Fruit fly (Drosophila melanogaster) whole organism, embryonic: ENCODE data around the gene Ilp4.

ENCODE experiments used
- CG10543 ChIP-seq: fragments of 200-800 bp; sonication (Bioruptor generic); optimal IDR thresholded peaks from 3 replicates; lab custom pipeline; 2017; ENCODE audit warnings: missing biosample characterization, mild to moderate bottlenecking, missing genetic modification characterization, moderate library complexity
- CG11504 ChIP-seq: fragments of 200-800 bp; sonication (Bioruptor generic); optimal IDR thresholded peaks from 3 replicates; lab custom pipeline; 2019; ENCODE audit warnings: missing biosample characterization, mild to moderate bottlenecking, missing genetic modification characterization, moderate library complexity
- CG13287 ChIP-seq: fragments of 200-800 bp; sonication (Bioruptor generic); IDR thresholded peaks from 2 replicates; pipeline ENCODE4 v1.3.6; 2022; ENCODE audit warnings: missing biosample characterization, missing genetic modification characterization; ENCODE audit not compliant: partially characterized antibody
- CG18599 ChIP-seq: fragments of 200-800 bp; sonication (Bioruptor generic); optimal IDR thresholded peaks from 3 replicates; lab custom pipeline; 2017; ENCODE audit warnings: missing biosample characterization, missing genetic modification characterization, mild to moderate bottlenecking, moderate library complexity, missing genetic modification reagents
- CG30431 ChIP-seq: fragments of 200-800 bp; sonication (Bioruptor generic); optimal IDR thresholded peaks from 2 replicates; lab custom pipeline; 2017; ENCODE audit warnings: missing biosample characterization, missing genetic modification characterization
- CG31365 ChIP-seq: fragments of 200-800 bp; sonication (Bioruptor generic); optimal IDR thresholded peaks from 2 replicates; lab custom pipeline; 2018; ENCODE audit warnings: missing biosample characterization, mild to moderate bottlenecking, missing genetic modification characterization
- CG3726 ChIP-seq: fragments of 200-800 bp; sonication (Bioruptor generic); IDR thresholded peaks from 3 replicates; pipeline ENCODE4, ENCODE4 v1.3.6; 2022; ENCODE audit warnings: missing biosample characterization, missing genetic modification characterization
- CG3838 ChIP-seq: fragments of 200-800 bp; sonication (Bioruptor generic); optimal IDR thresholded peaks from 3 replicates; lab custom pipeline; 2016; ENCODE audit warnings: missing biosample characterization, missing genetic modification characterization
- CG6791 ChIP-seq: fragments of 200-800 bp; sonication (Bioruptor generic); IDR thresholded peaks from 3 replicates; pipeline ENCODE4 v1.3.6; 2022; ENCODE audit warnings: missing biosample characterization, missing genetic modification characterization; ENCODE audit not compliant: partially characterized antibody
- CG6813 ChIP-seq: fragments of 200-800 bp; sonication (Bioruptor generic); optimal IDR thresholded peaks from 2 replicates; lab custom pipeline; 2017; ENCODE audit warnings: missing biosample characterization, missing genetic modification characterization, mild to moderate bottlenecking, moderate library complexity, missing genetic modification reagents
- CG7357 ChIP-seq: fragments of 200-800 bp; sonication (Bioruptor generic); IDR thresholded peaks from 3 replicates; pipeline ENCODE4 v1.3.6; 2022; ENCODE audit warnings: missing biosample characterization, missing genetic modification characterization
- CG8478 ChIP-seq: fragments of >200 bp; optimal IDR thresholded peaks from 2 replicates; lab custom pipeline; 2018
- CG9437 ChIP-seq: fragments of 200-800 bp; sonication (Bioruptor generic); optimal IDR thresholded peaks from 2 replicates; lab custom pipeline; 2018; ENCODE audit warnings: missing biosample characterization, mild to moderate bottlenecking, missing genetic modification characterization
- CTCF ChIP-seq: fragments of 200-800 bp; sonication (Bioruptor generic); optimal IDR thresholded peaks from 2 replicates; lab custom pipeline; 2017; ENCODE audit warnings: missing biosample characterization, mild to moderate bottlenecking, missing genetic modification characterization, moderate library complexity
- CoRest ChIP-seq: fragments of 200-800 bp; sonication (Bioruptor generic); optimal IDR thresholded peaks from 3 replicates; lab custom pipeline; 2018; ENCODE audit warnings: missing biosample characterization, mild to moderate bottlenecking, missing genetic modification characterization, moderate library complexity
- Deaf1 ChIP-seq: fragments of 200-800 bp; optimal IDR thresholded peaks from 3 replicates; lab custom pipeline; 2019; ENCODE audit warnings: missing biosample characterization, mild to moderate bottlenecking, missing genetic modification characterization, moderate library complexity
- Dfd ChIP-seq, 2 experiments: fragments of >200 bp; optimal IDR thresholded peaks; 2 replicates each; lab custom pipeline; 2017; ENCODE audit warnings: missing biosample characterization in 2 of 2, missing genetic modification characterization in 2 of 2
- Dp ChIP-seq: fragments of 200-800 bp; sonication (Bioruptor generic); optimal IDR thresholded peaks from 2 replicates; lab custom pipeline; 2018; ENCODE audit warnings: missing biosample characterization, mild to moderate bottlenecking, missing genetic modification characterization, moderate library complexity
- E2f2 ChIP-seq: fragments of 200-800 bp; sonication (Bioruptor generic); IDR thresholded peaks from 2 replicates; pipeline ENCODE4 v1.3.6; 2022; ENCODE audit warnings: missing biosample characterization, missing genetic modification characterization
- GATAe ChIP-seq: fragments of 200-800 bp; sonication (Bioruptor generic); conservative IDR thresholded peaks from 2 replicates; pipeline ENCODE4 v1.3.6; 2022; ENCODE audit warnings: missing biosample characterization, missing genetic modification characterization
- HLHmδ ChIP-seq: fragments of 200-800 bp; sonication (Bioruptor generic); optimal IDR thresholded peaks from 2 replicates; lab custom pipeline; 2018; ENCODE audit warnings: missing biosample characterization, mild to moderate bottlenecking, missing genetic modification characterization, moderate library complexity
- NK7.1 ChIP-seq: fragments of 200-800 bp; sonication (Bioruptor generic); optimal IDR thresholded peaks from 3 replicates; lab custom pipeline; 2016; ENCODE audit warnings: missing biosample characterization, missing genetic modification characterization
- Opbp ChIP-seq: fragments of 200-800 bp; sonication (Bioruptor generic); IDR thresholded peaks from 3 replicates; pipeline ENCODE4 v1.3.6; 2022; ENCODE audit warnings: missing biosample characterization, missing genetic modification characterization; ENCODE audit not compliant: partially characterized antibody
- Pdp1 ChIP-seq, 2 experiments: fragments of 200-800 bp; sonication (Bioruptor generic); optimal IDR thresholded peaks; 3 replicates each; lab custom pipeline; 2016; ENCODE audit warnings: missing biosample characterization in 2 of 2, missing genetic modification characterization in 2 of 2, mild to moderate bottlenecking in 1 of 2, moderate library complexity in 1 of 2
- Rfx ChIP-seq: fragments of 200-800 bp; sonication (Bioruptor generic); IDR thresholded peaks from 2 replicates; pipeline ENCODE4 v1.3.6; 2022; ENCODE audit warnings: missing biosample characterization, missing genetic modification characterization
- Stat92E ChIP-seq, 3 experiments: fragments of >200 bp in 2 of 3; fragments of 200-800 bp in 1 of 3; sonication (Bioruptor generic) in 1 of 3; optimal IDR thresholded peaks; 2 replicates each; lab custom pipeline; 2017 to 2019; ENCODE audit warnings: missing biosample characterization in 3 of 3, missing genetic modification characterization in 3 of 3, mild to moderate bottlenecking in 1 of 3, moderate library complexity in 1 of 3
- Tbp ChIP-seq: fragments of >200 bp; optimal IDR thresholded peaks from 2 replicates; lab custom pipeline; 2018; ENCODE audit warnings: missing biosample characterization, missing genetic modification characterization
- bowl ChIP-seq: fragments of 200-800 bp; sonication (Bioruptor generic); IDR thresholded peaks from 2 replicates; pipeline ENCODE4 v1.3.6; 2022; ENCODE audit warnings: missing biosample characterization, missing genetic modification characterization
- cad ChIP-seq: fragments of >200 bp; optimal IDR thresholded peaks from 2 replicates; lab custom pipeline; 2017; ENCODE audit warnings: missing biosample characterization, missing genetic modification characterization
- chinmo ChIP-seq: fragments of 200-800 bp; sonication (Bioruptor generic); IDR thresholded peaks from 4 replicates; pipeline ENCODE4 v1.3.6; 2022; ENCODE audit warnings: missing biosample characterization, missing genetic modification characterization; ENCODE audit not compliant: partially characterized antibody
- ci ChIP-seq: fragments of 200-800 bp; sonication (Bioruptor generic); IDR thresholded peaks from 3 replicates; pipeline ENCODE4 v1.3.6; 2022; ENCODE audit warnings: missing biosample characterization, missing genetic modification characterization
- dimm ChIP-seq: fragments of 200-800 bp; sonication (Bioruptor generic); IDR thresholded peaks from 2 replicates; pipeline ENCODE4 v1.3.6; 2022; ENCODE audit warnings: missing biosample characterization, missing genetic modification characterization
- ftz-f1 ChIP-seq: fragments of 200-800 bp; sonication (Bioruptor generic); optimal IDR thresholded peaks from 2 replicates; lab custom pipeline; 2016; ENCODE audit warnings: missing biosample characterization, missing genetic modification characterization
- gt ChIP-seq: fragments of 200-800 bp; sonication (Bioruptor generic); IDR thresholded peaks from 2 replicates; pipeline ENCODE4 v1.3.6; 2022; ENCODE audit warnings: missing biosample characterization, missing genetic modification characterization
- sisA ChIP-seq: fragments of 200-800 bp; sonication (Bioruptor generic); IDR thresholded peaks from 2 replicates; pipeline ENCODE4 v1.3.6; 2022; ENCODE audit warnings: missing biosample characterization, missing genetic modification characterization
- sr ChIP-seq: fragments of 200-800 bp; sonication (Bioruptor generic); IDR thresholded peaks from 3 replicates; pipeline ENCODE4 v1.3.6; 2022; ENCODE audit warnings: missing biosample characterization, missing genetic modification characterization
- stwl ChIP-seq: fragments of 200-800 bp; sonication (Bioruptor generic); optimal IDR thresholded peaks from 3 replicates; lab custom pipeline; 2018; ENCODE audit warnings: missing biosample characterization, mild to moderate bottlenecking, missing genetic modification characterization, moderate library complexity
- tna ChIP-seq: fragments of 200-800 bp; sonication (Bioruptor generic); IDR thresholded peaks from 2 replicates; pipeline ENCODE4 v1.3.6; 2022; ENCODE audit warnings: missing biosample characterization, missing genetic modification characterization; ENCODE audit not compliant: partially characterized antibody
- toy ChIP-seq: fragments of 200-800 bp; sonication (Bioruptor generic); IDR thresholded peaks from 2 replicates; pipeline ENCODE4 v1.3.6; 2022; ENCODE audit warnings: missing biosample characterization, missing genetic modification characterization
- vfl ChIP-seq: fragments of 200-800 bp; sonication (Bioruptor generic); optimal IDR thresholded peaks from 2 replicates; lab custom pipeline; 2016; ENCODE audit warnings: missing biosample characterization, missing genetic modification characterization
- zfh1 ChIP-seq: fragments of 200-800 bp; sonication (Bioruptor generic); IDR thresholded peaks from 3 replicates; pipeline ENCODE4 v1.3.6; 2022; ENCODE audit warnings: missing biosample characterization, missing genetic modification characterization

The Ilp4 gene

DNA sequence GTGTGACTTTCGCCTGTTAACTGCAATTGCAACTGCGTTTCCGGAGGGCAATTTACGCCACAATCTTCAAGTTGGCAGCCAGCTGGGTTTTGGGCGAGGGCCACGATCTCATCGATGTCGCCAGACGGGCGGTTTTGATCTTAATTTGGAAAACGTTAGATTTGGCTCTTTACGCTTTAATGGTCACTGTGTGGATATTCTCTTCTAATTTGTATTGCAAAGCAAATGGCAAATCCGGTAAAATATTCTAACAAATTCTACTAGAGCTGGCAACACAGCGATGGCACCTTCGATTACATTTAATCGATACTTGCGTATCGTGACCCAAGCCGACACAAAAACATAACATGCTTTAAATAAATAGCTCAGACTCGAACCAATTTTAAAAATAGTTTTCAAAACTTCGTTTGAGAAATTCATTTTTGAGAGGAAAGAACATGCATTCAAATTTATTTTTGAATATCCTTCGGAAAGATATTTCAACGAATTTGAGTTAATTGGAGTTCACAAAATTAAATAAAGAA lies 32.5 kb upstream of the Ilp4 start, which contains the start of gene I-2 (continued):
- peak; percentile 34 for TF ChIP-seq CoRest (tag; lab: Kevin White, UChicago)
- peak; percentile 45 for TF ChIP-seq ftz-f1
- TF ChIP-seq CG13287 (GFP tag; lab: Robert Waterston, UW) = peak; percentile 93
- TF ChIP-seq CG9437 (GFP tag; lab: Kevin White, UChicago) = peak; percentile 26
- TF ChIP-seq zfh1 (GFP tag; lab: Robert Waterston, UW) = no peak

DNA sequence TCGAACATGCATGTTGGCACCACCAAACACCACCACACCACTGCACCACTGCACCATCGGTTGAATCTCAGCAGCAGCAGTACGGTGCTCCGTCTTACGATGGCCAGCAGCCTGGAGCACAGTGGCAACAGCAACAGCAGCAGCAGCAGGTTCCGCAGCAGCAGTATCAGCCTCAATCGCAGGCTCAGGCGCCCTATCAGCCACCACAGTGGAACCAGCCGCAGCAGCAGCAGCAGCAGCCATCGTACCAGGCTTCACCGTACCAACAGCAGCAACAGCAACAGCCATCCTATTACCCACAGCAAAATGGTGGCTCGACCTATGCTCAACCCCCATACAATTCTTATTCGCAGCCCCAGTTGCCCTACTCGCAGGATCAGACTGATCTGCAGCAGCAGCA lies 28.1 kb upstream of the Ilp4 start:
- TF ChIP-seq Rfx (GFP tag; lab: Robert Waterston, UW) (no peak), CG3838 (GFP tag; lab: Kevin White, UChicago) (no peak), CG3726 (GFP tag; lab: Robert Waterston, UW) (no peak), vfl (GFP tag; lab: Kevin White, UChicago) (no peak), sisA (GFP tag; lab: Robert Waterston, UW) (no peak), CG18599 (no peak), CG8478 (lab: Kevin White, UChicago) (peak; percentile 57), ci (GFP tag; lab: Robert Waterston, UW) (0 out of 3 replicates have a peak, but pooled peaks have one; percentile 9)

DNA sequence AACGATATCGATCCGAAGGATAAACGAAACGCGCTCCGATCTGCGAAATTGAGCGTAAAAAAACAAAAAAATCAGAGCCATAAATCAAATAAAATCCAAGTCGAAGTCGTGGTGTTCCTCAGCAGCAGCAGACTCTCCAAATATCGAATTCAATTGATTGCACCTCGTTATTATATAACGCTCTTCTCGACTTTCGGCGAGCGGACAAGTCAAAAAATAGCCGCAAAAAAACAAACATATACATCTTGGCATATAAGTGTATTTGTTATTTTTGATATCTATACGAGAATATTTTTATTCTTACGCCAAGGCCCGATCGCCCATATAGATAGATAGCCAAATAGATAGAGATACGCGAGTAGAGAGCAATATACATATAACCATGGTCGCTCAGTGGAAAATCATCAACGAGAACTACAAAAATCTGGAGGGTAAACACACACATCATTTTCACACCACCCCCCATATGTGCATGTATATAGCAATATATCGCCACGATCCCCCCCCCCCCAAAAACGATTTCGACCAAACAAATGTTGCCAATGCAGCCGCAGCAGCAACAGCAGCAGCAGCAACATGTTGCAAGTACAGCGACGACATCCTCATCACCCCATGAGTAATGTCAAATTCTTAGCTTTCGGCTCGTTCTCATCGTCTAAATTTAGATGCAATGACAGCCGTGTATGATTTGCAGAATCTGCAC lies 25.7 kb upstream of the Ilp4 start:
- TF ChIP-seq gt (GFP tag; lab: Robert Waterston, UW) (no peak), CG10543 (GFP tag; lab: Kevin White, UChicago) (no peak), cad (GFP tag; lab: Kevin White, UChicago) (no peak), GATAe (no peak), NK7.1 (GFP tag; lab: Kevin White, UChicago) (no peak), toy (no peak), Pdp1 (GFP tag; optimal IDR thresholded peaks at IDR 0.05; lab: Kevin White, UChicago) (peak in 1 of 2 experiments; percentile 90), bowl (GFP tag; lab: Robert Waterston, UW) (no peak), Stat92E (GFP tag; optimal IDR thresholded peaks at IDR 0.05; lab: Kevin White, UChicago) (no peak), CG30431 (GFP tag; lab: Kevin White, UChicago) (no peak), CG11504 (tag; lab: Kevin White, UChicago) (peak; percentile 92), CG8478 (lab: Kevin White, UChicago) (no peak), dimm (no peak), tna (GFP tag; lab: Robert Waterston, UW) (no peak), Tbp (GFP tag; lab: Kevin White, UChicago) (no peak), CG6813 (GFP tag; lab: Kevin White, UChicago) (no peak), CG9437 (GFP tag; lab: Kevin White, UChicago) (no peak)

DNA sequence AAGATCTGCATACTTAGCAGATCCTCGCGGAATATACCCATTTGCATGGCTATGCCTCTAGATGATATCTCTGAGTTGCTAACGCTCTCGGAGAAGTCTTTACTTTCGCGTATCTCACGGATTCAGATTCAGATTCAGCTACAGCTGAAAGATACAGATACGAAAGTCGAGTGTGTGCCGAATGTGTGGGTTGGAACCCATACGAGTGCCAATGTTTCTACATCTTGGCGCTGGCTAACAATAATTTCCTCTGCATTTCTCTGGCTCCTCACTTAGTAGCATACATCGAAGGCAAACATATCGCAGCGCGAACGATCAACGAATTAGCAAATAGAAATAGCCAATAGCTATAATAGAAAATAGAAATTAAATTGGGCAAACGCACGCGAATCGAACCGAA lies 25.1 kb upstream of the Ilp4 start:
- TF ChIP-seq HLHmδ (GFP tag; lab: Kevin White, UChicago) (no peak), chinmo (GFP tag; lab: Robert Waterston, UW) (0 out of 4 replicates have a peak, but pooled peaks have one; percentile 53), sr (peak; percentile 82)

DNA sequence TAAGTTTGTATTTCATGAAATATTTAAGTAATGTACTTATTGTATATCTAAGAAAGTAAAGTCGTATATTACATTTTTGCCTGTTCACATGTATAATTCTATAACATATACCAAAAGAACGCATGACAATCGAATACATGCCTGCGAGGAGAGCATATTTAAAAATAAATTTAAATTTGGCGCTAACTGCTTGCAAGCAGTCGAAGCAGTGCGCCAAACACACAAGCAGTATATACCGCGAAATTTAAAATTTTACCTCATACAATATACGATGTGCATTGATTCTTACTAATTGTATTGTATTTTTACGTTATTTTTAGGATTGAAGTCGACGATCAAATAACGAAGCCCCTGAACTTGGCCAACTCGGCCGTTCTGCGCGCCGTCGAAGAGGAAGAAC lies 20.2 kb upstream of the Ilp4 start:
- TF ChIP-seq CG11504 (tag; lab: Kevin White, UChicago) (peak; percentile 29), CG7357 (no peak), Opbp (GFP tag; lab: Robert Waterston, UW) (0 out of 3 replicates have a peak, but pooled peaks have one; percentile 29), CG6791 (GFP tag; lab: Robert Waterston, UW) (0 out of 3 replicates have a peak, but pooled peaks have one; percentile 31), CG31365 (tag; lab: Kevin White, UChicago) (peak; percentile 99), stwl (tag; lab: Kevin White, UChicago) (peak; percentile 17), Dfd (GFP tag; optimal IDR thresholded peaks at IDR 0.05; lab: Kevin White, UChicago) (peak in 1 of 2 experiments; percentile 91), CG3838 (GFP tag; lab: Kevin White, UChicago) (no peak), CTCF (peak; percentile 22), E2f2 (GFP tag; lab: Robert Waterston, UW) (peak; percentile 99), Deaf1 (no peak), Dp (GFP tag; lab: Kevin White, UChicago) (peak; percentile 81)
- TF ChIP-seq, all 482 proteins: peak for 9
